Worm (Caenorhabditis elegans) whole organism, mixed stage, embryonic: ENCODE data around the gene Y38E10A.22.

Source experiments
- M03D4.4 ChIP-seq: sonication (generic microtip); optimal IDR thresholded peaks from 2 replicates; lab custom pipeline; 2017; ENCODE audit warnings: mild to moderate bottlenecking, missing genetic modification characterization, missing compliant biosample characterization
- blmp-1 ChIP-seq: fragments of 150-350 bp; optimal IDR thresholded peaks from 2 replicates; lab custom pipeline; 2014; ENCODE audit warnings: missing biosample characterization, missing genetic modification characterization
- ceh-43 ChIP-seq: fragments of 200-800 bp; sonication (Bioruptor generic); optimal IDR thresholded peaks from 2 replicates; lab custom pipeline; 2018; ENCODE audit warnings: mild to moderate bottlenecking, missing genetic modification characterization, moderate library complexity, missing compliant biosample characterization
- ceh-83 ChIP-seq: fragments of 200-800 bp; sonication (Bioruptor generic); optimal IDR thresholded peaks from 2 replicates; lab custom pipeline; 2018; ENCODE audit warnings: mild to moderate bottlenecking, missing genetic modification characterization, missing compliant biosample characterization
- ces-1 ChIP-seq: fragments of 150-350 bp; optimal IDR thresholded peaks from 2 replicates; lab custom pipeline; 2014; ENCODE audit warnings: missing biosample characterization, missing genetic modification reagents, missing genetic modification characterization
- cnd-1 ChIP-seq: fragments of 200-800 bp; sonication (Bioruptor generic); optimal IDR thresholded peaks from 2 replicates; lab custom pipeline; 2018; ENCODE audit warnings: mild to moderate bottlenecking, missing genetic modification characterization, missing compliant biosample characterization
- drap-1 ChIP-seq: fragments of 200-800 bp; sonication (Bioruptor generic); optimal IDR thresholded peaks from 3 replicates; lab custom pipeline; 2018; ENCODE audit warnings: mild to moderate bottlenecking, missing genetic modification characterization, missing compliant biosample characterization
- elt-1 ChIP-seq: sonication (generic microtip); optimal IDR thresholded peaks from 2 replicates; lab custom pipeline; 2017; ENCODE audit warnings: missing genetic modification characterization, mild to moderate bottlenecking, missing compliant biosample characterization, antibody characterized with exemption, moderate library complexity, borderline replicate concordance; ENCODE audit not compliant: insufficient read depth
- elt-3 ChIP-seq: fragments of 150-350 bp; optimal IDR thresholded peaks from 2 replicates; lab custom pipeline; 2014; ENCODE audit warnings: missing biosample characterization, missing genetic modification characterization
- ham-2 ChIP-seq: fragments of 200-800 bp; sonication (Bioruptor generic); optimal IDR thresholded peaks from 2 replicates; lab custom pipeline; 2018; ENCODE audit warnings: mild to moderate bottlenecking, missing genetic modification characterization, missing compliant biosample characterization
- hlh-1 ChIP-seq: fragments of 150-350 bp; optimal IDR thresholded peaks from 2 replicates; lab custom pipeline; 2014; ENCODE audit warnings: missing biosample characterization, missing genetic modification reagents, missing genetic modification characterization
- lin-13 ChIP-seq: fragments of 150-350 bp; optimal IDR thresholded peaks from 2 replicates; lab custom pipeline; 2014; ENCODE audit warnings: missing biosample characterization, missing genetic modification characterization
- lsy-2 ChIP-seq: fragments of 150-350 bp; optimal IDR thresholded peaks from 2 replicates; lab custom pipeline; 2014; ENCODE audit warnings: missing biosample characterization, missing genetic modification characterization
- mab-5 ChIP-seq: fragments of 150-350 bp; optimal IDR thresholded peaks from 2 replicates; lab custom pipeline; 2014; ENCODE audit warnings: missing biosample characterization, missing genetic modification characterization
- mep-1 ChIP-seq: fragments of 150-350 bp; optimal IDR thresholded peaks from 2 replicates; lab custom pipeline; 2017; ENCODE audit warnings: missing biosample characterization, missing genetic modification reagents, missing genetic modification characterization, inconsistent platforms
- mls-2 ChIP-seq: sonication (generic microtip); optimal IDR thresholded peaks from 2 replicates; lab custom pipeline; 2016; ENCODE audit warnings: mild to moderate bottlenecking, missing genetic modification characterization, moderate library complexity, missing compliant biosample characterization
- nhr-2 ChIP-seq: fragments of 150-350 bp; optimal IDR thresholded peaks from 2 replicates; lab custom pipeline; 2014; ENCODE audit warnings: missing biosample characterization, missing genetic modification characterization
- nhr-237 ChIP-seq: fragments of 150-350 bp; optimal IDR thresholded peaks from 2 replicates; lab custom pipeline; 2014; ENCODE audit warnings: missing biosample characterization, missing genetic modification characterization
- nhr-28 ChIP-seq: fragments of 150-350 bp; optimal IDR thresholded peaks from 2 replicates; lab custom pipeline; 2014; ENCODE audit warnings: missing biosample characterization, missing genetic modification characterization
- nhr-76 ChIP-seq: sonication (generic microtip); optimal IDR thresholded peaks from 2 replicates; lab custom pipeline; 2017; ENCODE audit warnings: missing biosample characterization, missing genetic modification characterization
- pha-4 ChIP-seq: fragments of 150-350 bp; optimal IDR thresholded peaks from 2 replicates; lab custom pipeline; 2018; ENCODE audit warnings: missing biosample characterization, missing genetic modification reagents, missing genetic modification characterization
- sem-2 ChIP-seq: fragments of 200-800 bp; sonication (Bioruptor generic); optimal IDR thresholded peaks from 2 replicates; lab custom pipeline; 2018; ENCODE audit warnings: mild to moderate bottlenecking, missing genetic modification characterization, missing compliant biosample characterization
- snpc-4 ChIP-seq: fragments of 150-350 bp; optimal IDR thresholded peaks from 2 replicates; lab custom pipeline; 2014; ENCODE audit warnings: missing biosample characterization, missing genetic modification characterization
- sptf-1 ChIP-seq: sonication (generic microtip); optimal IDR thresholded peaks from 2 replicates; lab custom pipeline; 2017; ENCODE audit warnings: mild to moderate bottlenecking, missing genetic modification characterization, moderate library complexity, missing compliant biosample characterization
- tbx-8 ChIP-seq: fragments of 200-800 bp; sonication (Bioruptor generic); optimal IDR thresholded peaks from 2 replicates; lab custom pipeline; 2018; ENCODE audit warnings: mild to moderate bottlenecking, missing genetic modification characterization, moderate library complexity, missing compliant biosample characterization
- unc-120 ChIP-seq: sonication (generic microtip); optimal IDR thresholded peaks from 2 replicates; lab custom pipeline; 2017; ENCODE audit warnings: missing genetic modification characterization, missing compliant biosample characterization; ENCODE audit not compliant: poor library complexity, severe bottlenecking
- unc-39 ChIP-seq: fragments of 150-350 bp; optimal IDR thresholded peaks from 2 replicates; lab custom pipeline; 2014; ENCODE audit warnings: missing biosample characterization, missing genetic modification characterization
- unc-62 ChIP-seq: fragments of 150-350 bp; optimal IDR thresholded peaks from 2 replicates; lab custom pipeline; 2014; ENCODE audit warnings: missing biosample characterization, missing genetic modification reagents, missing genetic modification characterization
- zip-8 ChIP-seq: fragments of 150-350 bp; optimal IDR thresholded peaks from 2 replicates; lab custom pipeline; 2014; ENCODE audit warnings: missing biosample characterization, missing genetic modification characterization
- ztf-11 ChIP-seq: fragments of 150-350 bp; optimal IDR thresholded peaks from 2 replicates; lab custom pipeline; 2014; ENCODE audit warnings: missing biosample characterization, missing genetic modification characterization

The Y38E10A.22 gene

ce11 chrII:12677975-12678866 lies 611 bp upstream of the Y38E10A.22 start (continued):
- peak; percentile 63 for TF ChIP-seq M03D4.4 (tag; lab: Kevin White, UChicago)
- TF ChIP-seq ceh-83 (GFP tag; lab: Kevin White, UChicago): peak; percentile 72
- TF ChIP-seq nhr-28: no peak
- TF ChIP-seq mep-1: peak; percentile 70
- no peak for TF ChIP-seq hlh-1 (tag; lab: Kevin White, UChicago)

ce11 chrII:12673311-12673710 lies 4.3 kb downstream of the Y38E10A.22 start:
- TF ChIP-seq lsy-2 (tag; lab: Kevin White, UChicago) (no peak), hlh-1 (tag; lab: Kevin White, UChicago) (no peak), nhr-28 (no peak), nhr-2 (no peak), nhr-237 (tag; lab: Kevin White, UChicago) (no peak), lin-13 (tag; lab: Kevin White, UChicago) (no peak), cnd-1 (tag; lab: Kevin White, UChicago) (no peak), elt-3 (tag; lab: Kevin White, UChicago) (no peak), M03D4.4 (tag; lab: Kevin White, UChicago) (no peak), mls-2 (tag; lab: Kevin White, UChicago) (no peak), pha-4 (tag; lab: Kevin White, UChicago) (no peak), unc-62 (GFP tag; lab: Kevin White, UChicago) (no peak), ham-2 (GFP tag; lab: Kevin White, UChicago) (no peak), ceh-43 (no peak), unc-120 (tag; lab: Kevin White, UChicago) (no peak), mab-5 (no peak), elt-1 (tag; lab: Kevin White, UChicago) (no peak), ces-1 (no peak), sptf-1 (tag; lab: Kevin White, UChicago) (no peak), drap-1 (GFP tag; lab: Kevin White, UChicago) (no peak)

DNA sequence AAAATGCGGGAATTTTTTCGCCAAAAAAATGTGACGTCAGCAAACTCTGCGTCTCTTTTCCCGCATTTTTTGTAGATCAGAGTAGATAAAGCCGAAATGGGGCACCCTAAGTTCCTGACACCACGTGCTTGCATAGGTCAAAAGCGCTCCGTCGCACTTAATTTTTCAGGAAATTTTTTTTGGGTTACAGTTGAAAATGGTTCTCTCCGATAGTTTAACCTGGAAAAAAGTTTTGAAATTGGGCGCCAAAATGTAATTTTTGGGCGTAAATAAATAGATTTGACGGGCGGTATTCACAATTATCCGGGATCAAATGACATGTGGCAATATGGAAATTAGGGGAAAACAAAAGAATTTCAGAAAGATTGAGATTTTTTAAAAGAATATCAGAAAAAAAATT lies 5.1 kb downstream of the Y38E10A.22 start:
- no peak for TF ChIP-seq unc-120 (tag; lab: Kevin White, UChicago)
- no peak for TF ChIP-seq unc-39 (tag; lab: Kevin White, UChicago)
- TF ChIP-seq ztf-11 (tag; lab: Kevin White, UChicago): no peak
- no peak for TF ChIP-seq nhr-2
- TF ChIP-seq snpc-4 (tag; lab: Kevin White, UChicago): no peak
- no peak for TF ChIP-seq tbx-8
- no peak for TF ChIP-seq cnd-1 (tag; lab: Kevin White, UChicago)
- no peak for TF ChIP-seq lin-13 (tag; lab: Kevin White, UChicago)
- TF ChIP-seq ceh-43: no peak
- no peak for TF ChIP-seq nhr-76 (tag; lab: Kevin White, UChicago)
- TF ChIP-seq ham-2 (GFP tag; lab: Kevin White, UChicago): no peak
- no peak for TF ChIP-seq blmp-1 (tag; lab: Kevin White, UChicago)
- no peak for TF ChIP-seq mls-2 (tag; lab: Kevin White, UChicago)
- TF ChIP-seq sem-2 (GFP tag; lab: Kevin White, UChicago): no peak
- TF ChIP-seq zip-8 (tag; lab: Kevin White, UChicago): no peak
- TF ChIP-seq pha-4 (tag; lab: Kevin White, UChicago): no peak

ce11 chrII:12671892-12672291 lies 5.7 kb downstream of the Y38E10A.22 start:
- no peak for TF ChIP-seq nhr-28
- TF ChIP-seq ceh-83 (GFP tag; lab: Kevin White, UChicago): no peak
- no peak for TF ChIP-seq ces-1
- no peak for TF ChIP-seq unc-120 (tag; lab: Kevin White, UChicago)
- TF ChIP-seq ham-2 (GFP tag; lab: Kevin White, UChicago): no peak
- TF ChIP-seq unc-62 (GFP tag; lab: Kevin White, UChicago): no peak
- TF ChIP-seq snpc-4 (tag; lab: Kevin White, UChicago): no peak
- TF ChIP-seq nhr-2: no peak
- no peak for TF ChIP-seq elt-3 (tag; lab: Kevin White, UChicago)
- TF ChIP-seq hlh-1 (tag; lab: Kevin White, UChicago): no peak
- TF ChIP-seq drap-1 (GFP tag; lab: Kevin White, UChicago): no peak
